Fruit fly (Drosophila melanogaster): ENCODE results near the gene CG14570.

DNA sequence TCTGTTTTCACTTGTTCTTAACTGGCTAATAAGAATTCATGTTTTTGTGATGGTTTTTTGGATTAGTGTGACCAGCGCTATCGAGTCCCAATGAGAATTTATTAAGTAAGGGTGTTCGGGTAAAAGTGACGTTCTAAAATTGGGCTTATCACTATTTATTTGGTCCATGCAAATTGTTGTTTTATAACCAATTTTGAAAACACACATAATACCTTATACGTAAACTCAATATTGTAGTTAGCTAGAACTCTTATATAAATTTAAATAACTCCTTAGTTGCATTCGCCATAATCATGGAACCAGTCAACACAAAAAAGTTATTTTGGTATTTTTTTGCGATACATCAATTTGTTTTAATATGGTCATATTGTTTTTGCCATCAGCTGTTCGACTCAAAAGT is 50.6 kb downstream of the CG14570 start, which contains the start of the genes Als2 and CG11248:
- no peak for TF ChIP-seq Jra (GFP tag; optimal IDR thresholded peaks at IDR 0.05)
- no peak for TF ChIP-seq Sp1 (GFP tag; optimal IDR thresholded peaks at IDR 0.05)
- peak; percentile 51 for TF ChIP-seq br (GFP tag; optimal IDR thresholded peaks at IDR 0.05)
- TF ChIP-seq dmrt93B (GFP tag; optimal IDR thresholded peaks at IDR 0.05): peak; percentile 57
- no peak for TF ChIP-seq pan (optimal IDR thresholded peaks at IDR 0.05)
- TF ChIP-seq CG32264 (GFP tag; optimal IDR thresholded peaks at IDR 0.05): no peak
- no peak for TF ChIP-seq psq (GFP tag; optimal IDR thresholded peaks at IDR 0.05)
